Worm (Caenorhabditis elegans) whole organism, L1 larva: ENCODE data around the gene rpn-5.

Source experiments
- C04F5.9 ChIP-seq: sonication (generic microtip); optimal IDR thresholded peaks from 2 replicates; lab custom pipeline; 2016; ENCODE audit warnings: missing genetic modification characterization, missing compliant biosample characterization
- C34B4.2 ChIP-seq: sonication (generic microtip); optimal IDR thresholded peaks from 2 replicates; lab custom pipeline; 2017; ENCODE audit warnings: mild to moderate bottlenecking, missing genetic modification characterization, missing compliant biosample characterization
- F16B12.6 ChIP-seq: fragments of 150-350 bp; optimal IDR thresholded peaks from 2 replicates; lab custom pipeline; 2014; ENCODE audit warnings: missing biosample characterization, missing genetic modification characterization
- Y116A8C.19 ChIP-seq: sonication (generic microtip); optimal IDR thresholded peaks from 2 replicates; lab custom pipeline; 2016; ENCODE audit warnings: missing compliant biosample characterization, missing genetic modification characterization, borderline replicate concordance
- aha-1 ChIP-seq: fragments of 150-350 bp; optimal IDR thresholded peaks from 2 replicates; lab custom pipeline; 2014; ENCODE audit warnings: missing biosample characterization, missing genetic modification characterization
- ama-1 ChIP-seq: fragments of 150-350 bp; optimal IDR thresholded peaks from 2 replicates; lab custom pipeline; 2014
- ceh-63 ChIP-seq: fragments of 200-800 bp; sonication (Bioruptor generic); optimal IDR thresholded peaks from 2 replicates; lab custom pipeline; 2018; ENCODE audit warnings: mild to moderate bottlenecking, missing genetic modification characterization, missing compliant biosample characterization
- ceh-8 ChIP-seq: fragments of 200-800 bp; sonication (Bioruptor generic); optimal IDR thresholded peaks from 2 replicates; lab custom pipeline; 2018; ENCODE audit warnings: mild to moderate bottlenecking, missing genetic modification characterization, moderate library complexity, missing compliant biosample characterization
- ceh-82 ChIP-seq, 3 experiments: fragments of 150-350 bp in 1 of 3; sonication (generic microtip) in 2 of 3; optimal IDR thresholded peaks; 2 replicates each; lab custom pipeline; 2014 to 2017; ENCODE audit warnings: missing biosample characterization in 3 of 3, missing genetic modification characterization in 3 of 3
- dsc-1 ChIP-seq: sonication (generic microtip); optimal IDR thresholded peaks from 2 replicates; lab custom pipeline; 2016; ENCODE audit warnings: mild to moderate bottlenecking, missing genetic modification characterization, missing compliant biosample characterization
- efl-3 ChIP-seq: fragments of 200-800 bp; sonication (Bioruptor generic); optimal IDR thresholded peaks from 2 replicates; lab custom pipeline; 2018; ENCODE audit warnings: mild to moderate bottlenecking, missing genetic modification characterization, missing compliant biosample characterization
- egl-27 ChIP-seq, 2 experiments: fragments of 150-350 bp in 1 of 2; sonication (generic microtip); optimal IDR thresholded peaks; 3 replicates each; lab custom pipeline; 2017 to 2018; ENCODE audit warnings: missing biosample characterization in 2 of 2, missing genetic modification characterization in 2 of 2, missing genetic modification reagents in 2 of 2
- elt-3 ChIP-seq, 6 experiments: fragments of 150-350 bp in 1 of 6; sonication (generic microtip); optimal IDR thresholded peaks; 2 replicates each; lab custom pipeline; 2017 to 2018; ENCODE audit warnings: missing biosample characterization in 6 of 6, missing genetic modification characterization in 6 of 6, inconsistent platforms in 1 of 6
- ets-5 ChIP-seq: fragments of 200-800 bp; sonication (Bioruptor generic); IDR thresholded peaks from 2 replicates; pipeline ENCODE4 v1.3.6; 2022; ENCODE audit warnings: missing genetic modification characterization, missing compliant biosample characterization
- fkh-4 ChIP-seq: sonication (generic microtip); optimal IDR thresholded peaks from 2 replicates; lab custom pipeline; 2016; ENCODE audit warnings: missing compliant biosample characterization, missing genetic modification characterization, borderline replicate concordance
- fkh-8 ChIP-seq: sonication (generic microtip); optimal IDR thresholded peaks from 2 replicates; lab custom pipeline; 2016; ENCODE audit warnings: mild to moderate bottlenecking, missing genetic modification characterization, missing compliant biosample characterization
- fos-1 ChIP-seq: fragments of 150-350 bp; optimal IDR thresholded peaks from 2 replicates; lab custom pipeline; 2014; ENCODE audit warnings: missing biosample characterization, missing genetic modification characterization
- grh-1 ChIP-seq: fragments of 200-800 bp; sonication (Bioruptor generic); IDR thresholded peaks from 2 replicates; pipeline ENCODE4 v1.3.6; 2022; ENCODE audit warnings: missing genetic modification reagents, missing genetic modification characterization, missing compliant biosample characterization
- hlh-17 ChIP-seq: fragments of 200-800 bp; sonication (Bioruptor generic); optimal IDR thresholded peaks from 2 replicates; lab custom pipeline; 2018; ENCODE audit warnings: missing genetic modification characterization, mild to moderate bottlenecking, missing compliant biosample characterization, moderate library complexity, borderline replicate concordance
- hpl-2 ChIP-seq: fragments of 150-350 bp; optimal IDR thresholded peaks from 2 replicates; lab custom pipeline; 2014; ENCODE audit warnings: missing biosample characterization, missing genetic modification reagents, missing genetic modification characterization
- jun-1 ChIP-seq: fragments of 150-350 bp; optimal IDR thresholded peaks from 2 replicates; lab custom pipeline; 2014; ENCODE audit warnings: missing biosample characterization, missing genetic modification reagents, missing genetic modification characterization
- lin-13 ChIP-seq: fragments of 150-350 bp; optimal IDR thresholded peaks from 2 replicates; lab custom pipeline; 2014; ENCODE audit warnings: missing biosample characterization, missing genetic modification reagents, missing genetic modification characterization
- lin-39 ChIP-seq: fragments of 150-350 bp; optimal IDR thresholded peaks from 2 replicates; lab custom pipeline; 2014; ENCODE audit warnings: missing biosample characterization, missing genetic modification reagents, missing genetic modification characterization
- lir-3 ChIP-seq: sonication (generic microtip); optimal IDR thresholded peaks from 2 replicates; lab custom pipeline; 2016; ENCODE audit warnings: mild to moderate bottlenecking, missing genetic modification characterization, moderate library complexity, missing compliant biosample characterization; ENCODE audit not compliant: poor library complexity
- lsy-2 ChIP-seq, 2 experiments: fragments of 150-350 bp; optimal IDR thresholded peaks; 2 replicates each; lab custom pipeline; 2014; ENCODE audit warnings: missing biosample characterization in 2 of 2, missing genetic modification characterization in 2 of 2
- mab-9 ChIP-seq: fragments of 200-800 bp; sonication (Bioruptor generic); IDR thresholded peaks from 2 replicates; pipeline ENCODE4 v1.3.6; 2022; ENCODE audit warnings: missing genetic modification reagents, missing genetic modification characterization, missing compliant biosample characterization
- mef-2 ChIP-seq: fragments of 150-350 bp; optimal IDR thresholded peaks from 2 replicates; lab custom pipeline; 2014; ENCODE audit warnings: missing biosample characterization, missing genetic modification characterization
- nhr-11 ChIP-seq: fragments of 150-350 bp; optimal IDR thresholded peaks from 2 replicates; lab custom pipeline; 2014; ENCODE audit warnings: missing biosample characterization, missing genetic modification characterization
- nhr-19 ChIP-seq: fragments of 200-800 bp; sonication (Bioruptor generic); conservative IDR thresholded peaks from 2 replicates; pipeline ENCODE4 v1.3.6; 2022; ENCODE audit warnings: missing genetic modification characterization, missing compliant biosample characterization
- nhr-237 ChIP-seq: fragments of 150-350 bp; optimal IDR thresholded peaks from 2 replicates; lab custom pipeline; 2014; ENCODE audit warnings: missing biosample characterization, missing genetic modification characterization
- nhr-71 ChIP-seq: sonication (generic microtip); optimal IDR thresholded peaks from 2 replicates; lab custom pipeline; 2016; ENCODE audit warnings: mild to moderate bottlenecking, missing genetic modification characterization, moderate library complexity, missing compliant biosample characterization
- nhr-77 ChIP-seq: fragments of 150-350 bp; optimal IDR thresholded peaks from 2 replicates; lab custom pipeline; 2014; ENCODE audit warnings: missing biosample characterization, missing genetic modification characterization
- nhr-84 ChIP-seq: sonication (generic microtip); optimal IDR thresholded peaks from 2 replicates; lab custom pipeline; 2017; ENCODE audit warnings: missing biosample characterization, missing genetic modification characterization
- pax-3 ChIP-seq: fragments of 200-800 bp; sonication (Bioruptor generic); optimal IDR thresholded peaks from 2 replicates; lab custom pipeline; 2018; ENCODE audit warnings: mild to moderate bottlenecking, missing genetic modification characterization, moderate library complexity, missing compliant biosample characterization
- rnt-1 ChIP-seq: sonication (generic microtip); optimal IDR thresholded peaks from 2 replicates; lab custom pipeline; 2016; ENCODE audit warnings: mild to moderate bottlenecking, missing genetic modification characterization, moderate library complexity, missing compliant biosample characterization
- snu-23 ChIP-seq: sonication (generic microtip); optimal IDR thresholded peaks from 2 replicates; lab custom pipeline; 2016; ENCODE audit warnings: missing genetic modification characterization, missing compliant biosample characterization
- sup-37 ChIP-seq: fragments of 200-800 bp; sonication (Bioruptor generic); optimal IDR thresholded peaks from 2 replicates; lab custom pipeline; 2018; ENCODE audit warnings: mild to moderate bottlenecking, missing genetic modification characterization, missing compliant biosample characterization
- swsn-7 ChIP-seq: sonication (generic microtip); optimal IDR thresholded peaks from 2 replicates; lab custom pipeline; 2016; ENCODE audit warnings: missing genetic modification characterization, missing compliant biosample characterization
- unc-130 ChIP-seq: fragments of 150-350 bp; optimal IDR thresholded peaks from 2 replicates; lab custom pipeline; 2017; ENCODE audit warnings: missing biosample characterization, missing genetic modification characterization, inconsistent platforms
- unc-86 ChIP-seq: sonication (generic microtip); optimal IDR thresholded peaks from 2 replicates; lab custom pipeline; 2016; ENCODE audit warnings: missing genetic modification characterization, missing compliant biosample characterization
- vab-15 ChIP-seq: sonication (generic microtip); optimal IDR thresholded peaks from 2 replicates; lab custom pipeline; 2017; ENCODE audit warnings: missing genotype, mild to moderate bottlenecking, missing genetic modification characterization, missing compliant biosample characterization
- xbp-1 ChIP-seq: sonication (generic microtip); optimal IDR thresholded peaks from 2 replicates; lab custom pipeline; 2016; ENCODE audit warnings: missing genetic modification characterization, missing compliant biosample characterization
- zag-1 ChIP-seq: fragments of 150-350 bp; optimal IDR thresholded peaks from 2 replicates; lab custom pipeline; 2014; ENCODE audit warnings: missing biosample characterization, missing genetic modification characterization
- ztf-4 ChIP-seq: fragments of 150-350 bp; optimal IDR thresholded peaks from 2 replicates; lab custom pipeline; 2014; ENCODE audit warnings: missing biosample characterization, missing genetic modification characterization

The rpn-5 gene

ce11 chrII:4693129-4693528, 5.1 kb downstream of the rpn-5 start, which contains the start of gene F10G7.5 (continued):
- TF ChIP-seq zag-1 (tag; lab: Kevin White, UChicago) (no peak), hlh-17 (GFP tag; lab: Kevin White, UChicago) (no peak), ets-5 (GFP tag; lab: Robert Waterston, UW) (no peak), swsn-7 (tag; lab: Kevin White, UChicago) (no peak), F16B12.6 (tag; lab: Kevin White, UChicago) (no peak), grh-1 (no peak), ztf-4 (tag; lab: Kevin White, UChicago) (no peak), mef-2 (no peak), C04F5.9 (tag; lab: Kevin White, UChicago) (no peak), pax-3 (tag; lab: Kevin White, UChicago) (no peak), lir-3 (no peak)

ce11 chrII:4689477-4689876, 8.8 kb downstream of the rpn-5 start, which contains the start of gene F10G7.12:
TSS of gene F10G7.12 (plus strand) at chrII:4689777.
- TF ChIP-seq C34B4.2 (no peak), mef-2 (no peak)

- TF ChIP-seq fos-1 (tag; lab: Kevin White, UChicago) (no peak), lin-39 (tag; lab: Kevin White, UChicago) (no peak), lsy-2 (tag; optimal IDR thresholded peaks at IDR 0.05; lab: Kevin White, UChicago) (no peak), nhr-19 (GFP tag; lab: Robert Waterston, UW) (no peak), snu-23 (GFP tag; lab: Kevin White, UChicago) (no peak), nhr-237 (no peak), rnt-1 (tag; lab: Kevin White, UChicago) (no peak), C04F5.9 (tag; lab: Kevin White, UChicago) (no peak), hlh-17 (GFP tag; lab: Kevin White, UChicago) (no peak), ceh-63 (GFP tag; lab: Kevin White, UChicago) (no peak), elt-3 (tag; optimal IDR thresholded peaks at IDR 0.05; lab: Kevin White, UChicago) (no peak), hpl-2 (GFP tag; lab: Kevin White, UChicago) (no peak), ets-5 (GFP tag; lab: Robert Waterston, UW) (no peak), lin-13 (GFP tag; lab: Kevin White, UChicago) (no peak), aha-1 (no peak), fkh-8 (tag; lab: Kevin White, UChicago) (no peak), swsn-7 (tag; lab: Kevin White, UChicago) (no peak)
- TF ChIP-seq, all 84 proteins: peak for 0
Observed at ce11 chrII:4686941-4687340, 11.3 kb downstream of the rpn-5 start, which contains the start of gene sre-39. TSS of gene sre-39 (plus strand) at chrII:4687241.

- TF ChIP-seq mef-2: no peak
- TF ChIP-seq sup-37 (GFP tag; lab: Kevin White, UChicago): no peak
- TF ChIP-seq ztf-4 (tag; lab: Kevin White, UChicago): no peak
- no peak for TF ChIP-seq fkh-8 (tag; lab: Kevin White, UChicago)
- no peak for TF ChIP-seq rnt-1 (tag; lab: Kevin White, UChicago)
- TF ChIP-seq nhr-237: no peak
- no peak for TF ChIP-seq unc-130
- no peak for TF ChIP-seq vab-15 (tag; lab: Kevin White, UChicago)
- TF ChIP-seq ceh-63 (GFP tag; lab: Kevin White, UChicago): no peak
- TF ChIP-seq elt-3 (tag; optimal IDR thresholded peaks at IDR 0.05; lab: Kevin White, UChicago): no peak
- TF ChIP-seq ama-1 (lab: Kevin White, UChicago): no peak
- no peak for TF ChIP-seq egl-27 (tag; optimal IDR thresholded peaks at IDR 0.05; lab: Kevin White, UChicago)
- TF ChIP-seq efl-3 (GFP tag; lab: Kevin White, UChicago): no peak
- TF ChIP-seq nhr-71 (tag; lab: Kevin White, UChicago): no peak
Observed at ce11 chrII:4684852-4685251, 13.4 kb downstream of the rpn-5 start.

ce11 chrII:4683693-4684092, 14.5 kb downstream of the rpn-5 start, which contains the start of gene sre-40:
TSS of gene sre-40 (minus strand) at chrII:4683793.
- no peak for TF ChIP-seq ceh-8
- TF ChIP-seq nhr-84: no peak
- TF ChIP-seq ceh-82 (tag; optimal IDR thresholded peaks at IDR 0.05; lab: Kevin White, UChicago): no peak
- TF ChIP-seq nhr-11 (tag; lab: Kevin White, UChicago): no peak
- no peak for TF ChIP-seq mab-9
- no peak for TF ChIP-seq dsc-1 (tag; lab: Kevin White, UChicago)
- no peak for TF ChIP-seq lsy-2 (tag; optimal IDR thresholded peaks at IDR 0.05; lab: Kevin White, UChicago)
- TF ChIP-seq nhr-237: no peak
- TF ChIP-seq xbp-1 (tag; lab: Kevin White, UChicago): no peak
- no peak for TF ChIP-seq lir-3
- TF ChIP-seq efl-3 (GFP tag; lab: Kevin White, UChicago): no peak
- TF ChIP-seq nhr-77 (tag; lab: Kevin White, UChicago): no peak
- no peak for TF ChIP-seq egl-27 (tag; optimal IDR thresholded peaks at IDR 0.05; lab: Kevin White, UChicago)
- TF ChIP-seq fos-1 (tag; lab: Kevin White, UChicago): no peak
- no peak for TF ChIP-seq fkh-4
- no peak for TF ChIP-seq Y116A8C.19 (tag; lab: Kevin White, UChicago)
- TF ChIP-seq unc-86 (tag; lab: Kevin White, UChicago): no peak
- no peak for TF ChIP-seq jun-1 (tag; lab: Kevin White, UChicago)
